Fruit fly (Drosophila melanogaster): ENCODE data around the gene aspr.

The aspr gene

dm6 chrX:20162586-20162985 is 14.7 kb downstream of the aspr start (continued):
- TF ChIP-seq CG12155 (GFP tag; optimal IDR thresholded peaks at IDR 0.05) (no peak), stwl (tag; optimal IDR thresholded peaks at IDR 0.05) (peak; percentile 32), CoRest (tag; optimal IDR thresholded peaks at IDR 0.05) (peak; percentile 35), grn (GFP tag; optimal IDR thresholded peaks at IDR 0.05) (no peak), otp (GFP tag; IDR thresholded peaks at IDR 0.05) (no peak), row (GFP tag; IDR thresholded peaks at IDR 0.05) (peak; percentile 53), CG17186 (GFP tag; optimal IDR thresholded peaks at IDR 0.05) (peak; percentile 32), kah (GFP tag; optimal IDR thresholded peaks at IDR 0.05) (no peak), CG6791 (GFP tag; IDR thresholded peaks at IDR 0.05; ENCODE audit: partially characterized antibody) (0 out of 3 replicates have a peak, but pooled peaks have one; percentile 26), trem (tag; optimal IDR thresholded peaks at IDR 0.05) (peak; percentile 4), Dek (tag; optimal IDR thresholded peaks at IDR 0.05) (no peak), Spps (tag; optimal IDR thresholded peaks at IDR 0.05) (no peak), CG13424 (tag; optimal IDR thresholded peaks at IDR 0.05) (peak; percentile 1), Opbp (GFP tag; IDR thresholded peaks at IDR 0.05; ENCODE audit: partially characterized antibody) (0 out of 3 replicates have a peak, but pooled peaks have one; percentile 18), gem (tag; optimal IDR thresholded peaks at IDR 0.05) (peak; percentile 27), CG1603 (tag; optimal IDR thresholded peaks at IDR 0.05) (peak; percentile 80), CG11504 (tag; optimal IDR thresholded peaks at IDR 0.05) (peak; percentile 7), CG9817 (tag; optimal IDR thresholded peaks at IDR 0.05) (peak; percentile 8), Awh (GFP tag; IDR thresholded peaks at IDR 0.05) (no peak), sisA (GFP tag; IDR thresholded peaks at IDR 0.05) (peak; percentile 20; the same call in 1 of the 2 replicates), CG12659 (GFP tag; optimal IDR thresholded peaks at IDR 0.05) (no peak), CG10147 (GFP tag; optimal IDR thresholded peaks at IDR 0.05) (no peak), sens (GFP tag) (peak; percentile 19), amos (GFP tag; IDR thresholded peaks at IDR 0.05; ENCODE audit: partially characterized antibody) (peak; percentile 36; the same call in 1 of the 2 replicates), CG10267 (tag; optimal IDR thresholded peaks at IDR 0.05) (peak; percentile 28), CG2116 (GFP tag; optimal IDR thresholded peaks at IDR 0.05) (peak; percentile 95), MBD-R2 (GFP tag; IDR thresholded peaks at IDR 0.05) (peak; percentile 45; the same call in 1 of the 2 replicates), Rfx (GFP tag; IDR thresholded peaks at IDR 0.05) (0 out of 2 replicates have a peak, but pooled peaks have one; percentile 12), CG14965 (GFP tag; optimal IDR thresholded peaks at IDR 0.05; ENCODE audit: borderline replicate concordance) (no peak), CG10321 (GFP tag; IDR thresholded peaks at IDR 0.05) (no peak), Sry-δ (GFP tag; optimal IDR thresholded peaks at IDR 0.05) (peak; percentile 36), Dref (GFP tag; IDR thresholded peaks at IDR 0.05) (peak; percentile 71), Pdp1 (GFP tag; optimal IDR thresholded peaks at IDR 0.05) (no peak), Atf-2 (GFP tag; optimal IDR thresholded peaks at IDR 0.05) (no peak), sim (GFP tag; IDR thresholded peaks at IDR 0.05) (no peak), E2f2 (GFP tag; IDR thresholded peaks at IDR 0.05) (peak; percentile 87), CHES-1-like (GFP tag; optimal IDR thresholded peaks at IDR 0.05) (no peak), trh (GFP tag; optimal IDR thresholded peaks at IDR 0.05) (no peak), CG34422 (GFP tag; IDR thresholded peaks at IDR 0.05) (no peak), CG1647 (GFP tag; optimal IDR thresholded peaks at IDR 0.05) (no peak), slbo (GFP tag; IDR thresholded peaks at IDR 0.05) (peak; percentile 41; the same call in 1 of the 2 replicates), Myb (GFP tag; optimal IDR thresholded peaks at IDR 0.05) (peak; percentile 19), zfh2 (GFP tag; optimal IDR thresholded peaks at IDR 0.05) (peak; percentile 5), CkIIα-i1 (GFP tag; IDR thresholded peaks at IDR 0.05) (no peak), CG13287 (GFP tag; IDR thresholded peaks at IDR 0.05; ENCODE audit: partially characterized antibody) (peak; percentile 34; the same call in 1 of the 2 replicates), Ets97D (GFP tag; optimal IDR thresholded peaks at IDR 0.05) (peak; percentile 16), CG17385 (GFP tag; optimal IDR thresholded peaks at IDR 0.05) (no peak)

All from whole organism, embryonic.